Fruit fly (Drosophila melanogaster) whole organism, wandering third instar larva: ENCODE results near the gene CG32819.
"Not testable (repeated sequence)": the region's sequence is repeated elsewhere in the genome, so short reads cannot be mapped to it uniquely, and the experiment has no call there.

Source experiments
- CrebA ChIP-seq: fragments of 200-800 bp; sonication (Bioruptor generic); optimal IDR thresholded peaks from 2 replicates; lab custom pipeline; 2016; ENCODE audit warnings: missing biosample characterization, mild to moderate bottlenecking, missing genetic modification characterization, borderline replicate concordance
- br ChIP-seq: fragments of 200-800 bp; sonication (Bioruptor generic); optimal IDR thresholded peaks from 2 replicates; lab custom pipeline; 2016; ENCODE audit warnings: missing biosample characterization, missing genetic modification characterization
- lola ChIP-seq: fragments of >200 bp; optimal IDR thresholded peaks from 2 replicates; lab custom pipeline; 2017; ENCODE audit warnings: missing biosample characterization, missing genetic modification characterization
- usp ChIP-seq: fragments of >200 bp; optimal IDR thresholded peaks from 2 replicates; lab custom pipeline; 2017; ENCODE audit warnings: missing biosample characterization, missing genetic modification characterization

DNA sequence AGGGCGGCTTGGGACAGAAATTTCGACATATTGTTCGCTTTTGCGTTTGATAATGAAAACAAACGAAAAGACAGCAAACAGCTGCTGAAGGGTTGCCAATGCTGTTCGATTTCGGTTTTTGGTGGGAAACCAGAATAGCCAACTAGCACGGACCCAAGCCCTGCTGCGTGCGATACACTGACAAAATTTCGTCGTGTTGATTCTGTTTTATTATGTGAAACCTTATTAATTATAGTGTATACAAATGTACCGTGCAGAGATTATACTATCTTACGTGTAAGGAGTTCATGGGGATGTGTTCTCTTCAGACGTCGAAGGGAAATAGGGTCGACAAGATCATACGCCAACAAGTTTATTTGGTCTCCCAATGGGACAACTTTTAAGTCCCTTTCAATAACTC lies 2.7 kb upstream of the CG32819 start, which contains the start of gene CG32500:
- not testable (repeated sequence) for TF ChIP-seq lola; usp; br (GFP tag; lab: Kevin White, UChicago); CrebA (GFP tag; lab: Kevin White, UChicago)
